Worm (Caenorhabditis elegans) whole organism, L2 larva: Measurements from ENCODE around the gene Y55F3BR.10.

Experiments
- C34F6.9 ChIP-seq: fragments of 150-350 bp; optimal IDR thresholded peaks from 2 replicates; lab custom pipeline; 2014; ENCODE audit warnings: missing biosample characterization, missing genetic modification characterization
- F13H6.1 ChIP-seq: sonication (generic microtip); optimal IDR thresholded peaks from 2 replicates; lab custom pipeline; 2016; ENCODE audit warnings: missing genetic modification characterization, missing compliant biosample characterization
- R02D3.7 ChIP-seq: fragments of 150-350 bp; optimal IDR thresholded peaks from 2 replicates; lab custom pipeline; 2014; ENCODE audit warnings: missing biosample characterization, missing genetic modification characterization
- Y55F3AM.14 ChIP-seq: fragments of 200-800 bp; sonication (Bioruptor generic); optimal IDR thresholded peaks from 2 replicates; lab custom pipeline; 2018; ENCODE audit warnings: mild to moderate bottlenecking, missing genetic modification characterization, missing compliant biosample characterization
- alr-1 ChIP-seq: fragments of 150-350 bp; optimal IDR thresholded peaks from 2 replicates; lab custom pipeline; 2014; ENCODE audit warnings: missing biosample characterization, missing genetic modification characterization
- aly-2 ChIP-seq: fragments of 150-350 bp; optimal IDR thresholded peaks from 2 replicates; lab custom pipeline; 2014; ENCODE audit warnings: missing biosample characterization, missing genetic modification characterization
- ama-1 ChIP-seq: fragments of 150-350 bp; optimal IDR thresholded peaks from 2 replicates; lab custom pipeline; 2018; ENCODE audit warnings: inconsistent platforms
- ceh-16 ChIP-seq: fragments of 150-350 bp; optimal IDR thresholded peaks from 2 replicates; lab custom pipeline; 2014; ENCODE audit warnings: missing biosample characterization, missing genetic modification characterization
- crh-2 ChIP-seq: sonication (generic microtip); optimal IDR thresholded peaks from 2 replicates; lab custom pipeline; 2017; ENCODE audit warnings: missing biosample characterization, missing genetic modification characterization
- dmd-4 ChIP-seq: sonication (generic microtip); optimal IDR thresholded peaks from 2 replicates; lab custom pipeline; 2017; ENCODE audit warnings: missing biosample characterization, missing genetic modification characterization
- egl-27 ChIP-seq: sonication (generic microtip); optimal IDR thresholded peaks from 3 replicates; lab custom pipeline; 2017; ENCODE audit warnings: missing biosample characterization, missing genetic modification reagents, missing genetic modification characterization
- elt-3 ChIP-seq: sonication (generic microtip); optimal IDR thresholded peaks from 2 replicates; lab custom pipeline; 2017; ENCODE audit warnings: missing biosample characterization, missing genetic modification characterization
- fos-1 ChIP-seq: fragments of 150-350 bp; optimal IDR thresholded peaks from 2 replicates; lab custom pipeline; 2014; ENCODE audit warnings: missing biosample characterization, missing genetic modification characterization
- lin-11 ChIP-seq: fragments of 150-350 bp; sonication (generic microtip); optimal IDR thresholded peaks from 2 replicates; lab custom pipeline; 2014; ENCODE audit warnings: missing biosample characterization, missing genetic modification characterization, inconsistent platforms, mixed read lengths
- lin-13 ChIP-seq: fragments of 150-350 bp; optimal IDR thresholded peaks from 2 replicates; lab custom pipeline; 2014; ENCODE audit warnings: missing biosample characterization, missing genetic modification reagents, missing genetic modification characterization
- lin-39 ChIP-seq: fragments of 150-350 bp; optimal IDR thresholded peaks from 2 replicates; lab custom pipeline; 2014; ENCODE audit warnings: missing biosample characterization, missing genetic modification reagents, missing genetic modification characterization
- mdl-1 ChIP-seq, 2 experiments: fragments of 150-350 bp in 1 of 2; sonication (generic microtip) in 1 of 2; optimal IDR thresholded peaks; 2 replicates each; lab custom pipeline; 2017; ENCODE audit warnings: missing biosample characterization in 2 of 2, missing genetic modification characterization in 2 of 2
- nhr-11 ChIP-seq: fragments of 150-350 bp; optimal IDR thresholded peaks from 2 replicates; lab custom pipeline; 2014; ENCODE audit warnings: missing biosample characterization, missing genetic modification characterization
- nhr-129 ChIP-seq: fragments of 150-350 bp; optimal IDR thresholded peaks from 2 replicates; lab custom pipeline; 2014; ENCODE audit warnings: missing biosample characterization, missing genetic modification characterization
- nhr-23 ChIP-seq: fragments of 150-350 bp; optimal IDR thresholded peaks from 2 replicates; lab custom pipeline; 2014; ENCODE audit warnings: missing biosample characterization, missing genetic modification reagents, missing genetic modification characterization
- nhr-237 ChIP-seq: fragments of 150-350 bp; optimal IDR thresholded peaks from 2 replicates; lab custom pipeline; 2014; ENCODE audit warnings: missing biosample characterization, missing genetic modification characterization
- nhr-25 ChIP-seq: fragments of 150-350 bp; sonication (generic microtip); optimal IDR thresholded peaks from 3 replicates; lab custom pipeline; 2014; ENCODE audit warnings: missing biosample characterization, missing genetic modification characterization
- nhr-6 ChIP-seq: fragments of 150-350 bp; optimal IDR thresholded peaks from 2 replicates; lab custom pipeline; 2014; ENCODE audit warnings: missing biosample characterization, missing genetic modification characterization
- nhr-77 ChIP-seq: fragments of 150-350 bp; optimal IDR thresholded peaks from 2 replicates; lab custom pipeline; 2014; ENCODE audit warnings: missing biosample characterization, missing genetic modification characterization
- peb-1 ChIP-seq: fragments of 150-350 bp; optimal IDR thresholded peaks from 2 replicates; lab custom pipeline; 2014; ENCODE audit warnings: missing biosample characterization, missing genetic modification characterization
- sma-9 ChIP-seq, 2 experiments: fragments of 150-350 bp in 1 of 2; sonication (generic microtip) in 1 of 2; optimal IDR thresholded peaks; 2 replicates each; lab custom pipeline; 2014 to 2016; ENCODE audit warnings: missing genetic modification characterization in 2 of 2, mild to moderate bottlenecking in 1 of 2, missing biosample characterization in 1 of 2, missing compliant biosample characterization in 1 of 2, missing genetic modification reagents in 1 of 2, moderate library complexity in 1 of 2
- snpc-4 ChIP-seq: fragments of 150-350 bp; optimal IDR thresholded peaks from 2 replicates; lab custom pipeline; 2014; ENCODE audit warnings: missing biosample characterization, missing genetic modification characterization
- unc-39 ChIP-seq: fragments of 150-350 bp; optimal IDR thresholded peaks from 2 replicates; lab custom pipeline; 2014; ENCODE audit warnings: missing biosample characterization, missing genetic modification characterization
- unc-55 ChIP-seq: fragments of 150-350 bp; sonication (generic microtip); optimal IDR thresholded peaks from 3 replicates; lab custom pipeline; 2014; ENCODE audit warnings: missing biosample characterization, missing genetic modification reagents, missing genetic modification characterization
- unc-62 ChIP-seq: fragments of 150-350 bp; optimal IDR thresholded peaks from 2 replicates; lab custom pipeline; 2014; ENCODE audit warnings: missing biosample characterization, missing genetic modification reagents, missing genetic modification characterization
- zag-1 ChIP-seq: fragments of 150-350 bp; optimal IDR thresholded peaks from 2 replicates; lab custom pipeline; 2014; ENCODE audit warnings: missing biosample characterization, missing genetic modification characterization
- ztf-1 ChIP-seq: fragments of 200-800 bp; sonication (Bioruptor generic); conservative IDR thresholded peaks from 2 replicates; pipeline ENCODE4 v1.3.6; 2022; ENCODE audit warnings: missing genetic modification characterization, missing compliant biosample characterization
- ztf-11 ChIP-seq: sonication (generic microtip); optimal IDR thresholded peaks from 2 replicates; lab custom pipeline; 2017; ENCODE audit warnings: missing biosample characterization, missing genetic modification characterization
- ztf-4 ChIP-seq: fragments of 150-350 bp; optimal IDR thresholded peaks from 2 replicates; lab custom pipeline; 2014; ENCODE audit warnings: missing biosample characterization, missing genetic modification characterization

The Y55F3BR.10 gene

ce11 chrIV:831796-832486, at the start of gene Y55F3BR.10, which contains the start of gene madf-1:
Y55F3BR.10 (plus strand) TSS chrIV:832436.
madf-1 (minus strand) TSS chrIV:831896.
- TF ChIP-seq C34F6.9 (tag; lab: Kevin White, UChicago) = no peak
- no peak for TF ChIP-seq nhr-25 (tag; lab: Kevin White, UChicago)
- TF ChIP-seq elt-3 (tag; lab: Kevin White, UChicago) = no peak
- TF ChIP-seq egl-27 = no peak
- no peak for TF ChIP-seq fos-1 (tag; lab: Kevin White, UChicago)
- no peak for TF ChIP-seq ztf-11 (tag; lab: Kevin White, UChicago)
- TF ChIP-seq crh-2 (tag; lab: Kevin White, UChicago) = no peak
- no peak for TF ChIP-seq ama-1 (lab: Kevin White, UChicago)
- no peak for TF ChIP-seq lin-39 (tag; lab: Kevin White, UChicago)
- no peak for TF ChIP-seq Y55F3AM.14 (GFP tag; lab: Kevin White, UChicago)
- no peak for TF ChIP-seq peb-1 (tag; lab: Kevin White, UChicago)
- TF ChIP-seq nhr-11 = no peak
- TF ChIP-seq F13H6.1 = no peak

ce11 chrIV:787755-788154, 44.5 kb upstream of the Y55F3BR.10 start, which contains the start of gene F56B3.6:
F56B3.6 (plus strand) TSS chrIV:788055.
- TF ChIP-seq lin-11 (tag; lab: Kevin White, UChicago) = no peak
- TF ChIP-seq ztf-11 (tag; lab: Kevin White, UChicago) = no peak
- no peak for TF ChIP-seq unc-62 (GFP tag; lab: Kevin White, UChicago)
- no peak for TF ChIP-seq egl-27
- no peak for TF ChIP-seq alr-1
- no peak for TF ChIP-seq snpc-4 (tag; lab: Kevin White, UChicago)
- TF ChIP-seq, all 48 proteins: peak for 0

ce11 chrIV:794275-794674, 38.0 kb upstream of the Y55F3BR.10 start, which contains the start of gene F56B3.4:
F56B3.4 (minus strand) TSS chrIV:794275.
- TF ChIP-seq dmd-4 (tag; lab: Kevin White, UChicago) = no peak
- TF ChIP-seq ztf-4 (tag; lab: Kevin White, UChicago) = no peak
- TF ChIP-seq nhr-237 = no peak
- no peak for TF ChIP-seq ztf-11 (tag; lab: Kevin White, UChicago)
- no peak for TF ChIP-seq Y55F3AM.14 (GFP tag; lab: Kevin White, UChicago)
- no peak for TF ChIP-seq nhr-77 (tag; lab: Kevin White, UChicago)
- TF ChIP-seq F13H6.1 = no peak
- no peak for TF ChIP-seq ama-1 (lab: Kevin White, UChicago)
- TF ChIP-seq sma-9 (GFP tag; optimal IDR thresholded peaks at IDR 0.05; lab: Kevin White, UChicago) = no peak
- no peak for TF ChIP-seq sma-9 (tag; optimal IDR thresholded peaks at IDR 0.05; lab: Kevin White, UChicago)
- no peak for TF ChIP-seq nhr-11
- TF ChIP-seq alr-1 = no peak

ce11 chrIV:795383-795872, 36.8 kb upstream of the Y55F3BR.10 start, which contains the start of gene skr-18:
skr-18 (minus strand) TSS chrIV:795433.
- TF ChIP-seq ztf-11 (tag; lab: Kevin White, UChicago) (no peak), zag-1 (tag; lab: Kevin White, UChicago) (no peak), nhr-237 (no peak), unc-39 (no peak), nhr-129 (tag; lab: Kevin White, UChicago) (no peak), ztf-1 (GFP tag; lab: Robert Waterston, UW) (no peak), lin-39 (tag; lab: Kevin White, UChicago) (no peak), aly-2 (tag; lab: Kevin White, UChicago) (no peak), lin-13 (GFP tag; lab: Kevin White, UChicago) (no peak), mdl-1 (tag; optimal IDR thresholded peaks at IDR 0.05; lab: Kevin White, UChicago) (no peak), nhr-23 (tag; lab: Kevin White, UChicago) (no peak), unc-55 (GFP tag; lab: Kevin White, UChicago) (no peak), ceh-16 (tag; lab: Kevin White, UChicago) (no peak), R02D3.7 (tag; lab: Kevin White, UChicago) (no peak), nhr-6 (no peak)
